Worm (Caenorhabditis elegans): Measurements from ENCODE around the gene srh-283.

The srh-283 gene

DNA sequence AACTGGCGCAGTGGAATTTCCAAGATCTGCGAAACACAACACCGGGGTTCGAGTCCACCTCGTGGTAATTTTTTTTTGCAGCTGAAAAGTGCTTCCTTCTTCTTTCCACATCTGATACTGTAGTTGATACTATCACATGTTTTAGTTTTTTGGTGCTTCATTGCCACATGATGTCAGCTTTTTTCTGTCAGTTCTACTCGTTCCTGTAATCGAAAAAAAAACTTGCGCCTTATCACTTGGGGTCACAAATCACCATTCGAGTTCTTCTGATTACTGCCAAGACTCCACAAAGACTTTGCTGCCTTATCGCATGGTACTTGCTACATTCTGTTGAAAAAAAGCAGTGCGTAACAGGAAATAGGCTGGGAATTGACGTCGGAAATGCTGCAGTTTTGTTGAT, 43.4 kb upstream of the srh-283 start (continued):
- TF ChIP-seq lin-15B (tag; optimal IDR thresholded peaks at IDR 0.05), result no peak
- TF ChIP-seq nhr-28 (tag; optimal IDR thresholded peaks at IDR 0.05), result peak; percentile 90
- no peak for TF ChIP-seq tag-97 (GFP tag; IDR thresholded peaks at IDR 0.05)
- TF ChIP-seq zag-1 (tag; optimal IDR thresholded peaks at IDR 0.05), result no peak
- TF ChIP-seq arid-1 (GFP tag; conservative IDR thresholded peaks at IDR 0.05), result no peak
- TF ChIP-seq daf-12 (tag; optimal IDR thresholded peaks at IDR 0.05), result no peak
- peak; percentile 40 for TF ChIP-seq mep-1 (tag; optimal IDR thresholded peaks at IDR 0.05)
- TF ChIP-seq aly-2 (tag; optimal IDR thresholded peaks at IDR 0.05), result no peak
- TF ChIP-seq F26F4.8 (GFP tag; conservative IDR thresholded peaks at IDR 0.05), result no peak
- no peak for TF ChIP-seq unc-130 (GFP tag; optimal IDR thresholded peaks at IDR 0.05)
- TF ChIP-seq vab-7 (GFP tag; IDR thresholded peaks at IDR 0.05), result no peak
- TF ChIP-seq attf-4 (tag; optimal IDR thresholded peaks at IDR 0.05), result no peak
- TF ChIP-seq hlh-30 (tag; optimal IDR thresholded peaks at IDR 0.05; ENCODE audit: insufficient read depth), result peak; percentile 53
- peak; percentile 97 for TF ChIP-seq dmd-6 (GFP tag; IDR thresholded peaks at IDR 0.05)
- TF ChIP-seq spr-1 (tag; optimal IDR thresholded peaks at IDR 0.05), result no peak
- TF ChIP-seq F44E2.7 (GFP tag; IDR thresholded peaks at IDR 0.05), result no peak
- TF ChIP-seq ceh-28 (tag; optimal IDR thresholded peaks at IDR 0.05), result no peak
- TF ChIP-seq pqm-1 (tag; optimal IDR thresholded peaks at IDR 0.05), result peak; percentile 98
- peak in 1 of 2 experiments; percentile 41 for TF ChIP-seq mdl-1 (tag; optimal IDR thresholded peaks at IDR 0.05)
- peak; percentile 85; the same call in 1 of the 2 replicates for TF ChIP-seq lin-1 (GFP tag; IDR thresholded peaks at IDR 0.05)
- no peak for TF ChIP-seq nhr-111 (GFP tag; optimal IDR thresholded peaks at IDR 0.05)
- no peak for TF ChIP-seq nhr-6 (tag; optimal IDR thresholded peaks at IDR 0.05)
- no peak for TF ChIP-seq zip-2 (tag; optimal IDR thresholded peaks at IDR 0.05)
- peak; percentile 87 for TF ChIP-seq dve-1 (tag; optimal IDR thresholded peaks at IDR 0.05; ENCODE audit: insufficient read depth)
- peak; percentile 37; the same call in 1 of the 2 replicates for TF ChIP-seq ceh-20 (GFP tag; IDR thresholded peaks at IDR 0.05)
- no peak for TF ChIP-seq fos-1 (tag; optimal IDR thresholded peaks at IDR 0.05)
- TF ChIP-seq F49E8.2 (tag; optimal IDR thresholded peaks at IDR 0.05; ENCODE audit: borderline replicate concordance), result no peak
- TF ChIP-seq mes-2 (tag; optimal IDR thresholded peaks at IDR 0.05; ENCODE audit: poor library complexity, severe bottlenecking), result no peak
- TF ChIP-seq madf-9 (GFP tag; conservative IDR thresholded peaks at IDR 0.05), result no peak
- TF ChIP-seq zfp-3 (GFP tag; conservative IDR thresholded peaks at IDR 0.05), result no peak
- TF ChIP-seq Y75B8A.6 (GFP tag; IDR thresholded peaks at IDR 0.05), result no peak
- no peak for TF ChIP-seq madf-5 (GFP tag; IDR thresholded peaks at IDR 0.05)
- TF ChIP-seq zip-11 (GFP tag; IDR thresholded peaks at IDR 0.05), result no peak
- no peak for TF ChIP-seq lin-13 (GFP tag; optimal IDR thresholded peaks at IDR 0.05)

DNA sequence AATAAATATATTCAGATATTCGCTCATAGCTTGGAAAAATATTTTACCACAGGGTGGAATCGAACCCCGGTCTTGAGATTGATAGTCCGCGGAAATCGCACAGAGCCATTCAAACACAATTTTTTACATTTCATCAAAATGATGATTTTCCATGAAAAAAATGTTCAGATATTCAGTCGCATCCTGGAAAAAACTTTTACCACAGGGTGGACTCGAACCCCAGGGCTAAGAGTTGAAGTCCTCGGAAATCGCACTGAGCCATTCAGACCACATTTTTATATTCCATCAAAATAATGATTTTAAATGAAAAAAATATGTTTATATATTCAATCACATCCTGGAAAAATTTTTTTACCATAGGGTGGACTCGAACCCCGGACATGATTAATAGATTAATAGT, 42.6 kb upstream of the srh-283 start:
- no peak for TF ChIP-seq snpc-1.2 (GFP tag; IDR thresholded peaks at IDR 0.05)
- TF ChIP-seq madf-5 (GFP tag; IDR thresholded peaks at IDR 0.05), result no peak
- no peak for TF ChIP-seq unc-39 (tag; optimal IDR thresholded peaks at IDR 0.05)
- TF ChIP-seq lin-38 (GFP tag; IDR thresholded peaks at IDR 0.05), result 0 out of 2 replicates have a peak, but pooled peaks have one; percentile 22
- TF ChIP-seq mes-2 (tag; optimal IDR thresholded peaks at IDR 0.05; ENCODE audit: poor library complexity, severe bottlenecking), result no peak

DNA sequence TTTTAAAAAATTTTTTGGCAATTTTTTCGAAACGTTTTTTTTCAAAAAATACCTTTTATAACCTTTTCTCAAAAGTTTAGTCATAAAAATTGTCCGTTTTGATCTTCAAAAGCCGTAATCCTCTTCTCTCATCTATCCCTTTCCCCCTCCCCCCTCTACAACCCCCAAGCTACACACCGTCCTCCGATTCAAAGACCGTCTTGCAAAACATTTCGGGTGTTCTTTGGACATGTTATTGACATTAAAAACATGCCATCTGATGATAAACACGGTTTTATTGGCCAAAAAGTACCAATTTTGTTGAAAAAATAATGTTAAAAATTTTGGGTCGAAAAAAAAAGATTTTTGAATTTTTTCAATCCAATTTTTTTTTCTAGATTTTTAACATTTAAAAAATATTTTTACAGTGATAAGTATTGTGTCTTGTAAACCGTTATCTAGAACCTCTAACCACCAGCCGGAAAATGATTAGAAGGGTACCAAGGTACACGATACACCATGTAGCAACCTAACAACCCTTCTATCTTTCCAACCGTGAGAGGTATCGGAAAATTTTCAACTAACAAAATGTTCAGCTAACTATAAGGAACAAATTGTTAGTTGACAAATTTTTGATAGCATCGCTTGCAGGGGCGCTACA, 41.9 kb upstream of the srh-283 start:
- TF ChIP-seq nhr-48 (tag; optimal IDR thresholded peaks at IDR 0.05), result no peak
- TF ChIP-seq F44E2.7 (GFP tag; IDR thresholded peaks at IDR 0.05), result no peak
- TF ChIP-seq nhr-25 (tag; optimal IDR thresholded peaks at IDR 0.05; ENCODE audit: borderline replicate concordance, insufficient read depth), result no peak
- TF ChIP-seq nhr-11 (tag; optimal IDR thresholded peaks at IDR 0.05), result peak; percentile 3
- no peak for TF ChIP-seq F37D6.2 (tag; optimal IDR thresholded peaks at IDR 0.05)
- peak; percentile 36 for TF ChIP-seq nhr-28 (tag; optimal IDR thresholded peaks at IDR 0.05)
- no peak for TF ChIP-seq daf-16 (GFP tag; optimal IDR thresholded peaks at IDR 0.05)
- peak; percentile 91 for TF ChIP-seq daf-16 (tag; optimal IDR thresholded peaks at IDR 0.05)
- TF ChIP-seq hlh-11 (tag; optimal IDR thresholded peaks at IDR 0.05), result peak; percentile 29
- TF ChIP-seq egl-27 (tag; optimal IDR thresholded peaks at IDR 0.05), result no peak
- TF ChIP-seq dmd-8 (GFP tag; IDR thresholded peaks at IDR 0.05), result no peak
- no peak for TF ChIP-seq dve-1 (tag; optimal IDR thresholded peaks at IDR 0.05; ENCODE audit: insufficient read depth)
- TF ChIP-seq jun-1 (tag; optimal IDR thresholded peaks at IDR 0.05), result no peak
